Fruit fly (Drosophila melanogaster) whole organism, embryonic: ENCODE data around the gene mld.
A peak's percentile ranks its signal among the peaks of the same experiment; 100 is the strongest.

Source experiments
- Ada2b ChIP-seq: fragments of 200-800 bp; sonication (Bioruptor generic); IDR thresholded peaks from 2 replicates; pipeline ENCODE4 v1.3.6; 2022; ENCODE audit warnings: missing biosample characterization, missing genetic modification characterization
- Bgb ChIP-seq: fragments of 200-800 bp; sonication (Bioruptor generic); IDR thresholded peaks from 2 replicates; pipeline ENCODE4 v1.3.6; 2022; ENCODE audit warnings: missing biosample characterization, missing genetic modification characterization; ENCODE audit not compliant: partially characterized antibody
- CG10267 ChIP-seq: fragments of 200-800 bp; sonication (Bioruptor generic); optimal IDR thresholded peaks from 2 replicates; lab custom pipeline; 2018; ENCODE audit warnings: missing biosample characterization, mild to moderate bottlenecking, missing genetic modification characterization, moderate library complexity
- CG10366 ChIP-seq: fragments of 200-800 bp; sonication (Bioruptor generic); IDR thresholded peaks from 2 replicates; pipeline ENCODE4 v1.3.6; 2022; ENCODE audit warnings: missing biosample characterization, missing genetic modification characterization
- CG10462 ChIP-seq: fragments of 200-800 bp; sonication (Bioruptor generic); optimal IDR thresholded peaks from 2 replicates; lab custom pipeline; 2016; ENCODE audit warnings: missing biosample characterization, missing genetic modification characterization
- CG10543 ChIP-seq: fragments of 200-800 bp; sonication (Bioruptor generic); optimal IDR thresholded peaks from 3 replicates; lab custom pipeline; 2017; ENCODE audit warnings: missing biosample characterization, mild to moderate bottlenecking, missing genetic modification characterization, moderate library complexity
- CG11504 ChIP-seq: fragments of 200-800 bp; sonication (Bioruptor generic); optimal IDR thresholded peaks from 3 replicates; lab custom pipeline; 2019; ENCODE audit warnings: missing biosample characterization, mild to moderate bottlenecking, missing genetic modification characterization, moderate library complexity
- CG13424 ChIP-seq: fragments of 200-800 bp; sonication (Bioruptor generic); optimal IDR thresholded peaks from 2 replicates; lab custom pipeline; 2019; ENCODE audit warnings: missing biosample characterization, mild to moderate bottlenecking, missing genetic modification characterization, moderate library complexity
- CG15269 ChIP-seq: fragments of 200-800 bp; sonication (Bioruptor generic); optimal IDR thresholded peaks from 2 replicates; lab custom pipeline; 2018; ENCODE audit warnings: missing biosample characterization, mild to moderate bottlenecking, missing genetic modification characterization, moderate library complexity
- CG18599 ChIP-seq: fragments of 200-800 bp; sonication (Bioruptor generic); optimal IDR thresholded peaks from 3 replicates; lab custom pipeline; 2017; ENCODE audit warnings: missing biosample characterization, missing genetic modification characterization, mild to moderate bottlenecking, moderate library complexity, missing genetic modification reagents
- CG32532 ChIP-seq: fragments of 200-800 bp; sonication (Bioruptor generic); IDR thresholded peaks from 2 replicates; pipeline ENCODE4 v1.3.6; 2022; ENCODE audit warnings: missing biosample characterization, missing genetic modification characterization
- CG3407 ChIP-seq: fragments of 200-800 bp; sonication (Bioruptor generic); optimal IDR thresholded peaks from 2 replicates; lab custom pipeline; 2018; ENCODE audit warnings: missing biosample characterization, mild to moderate bottlenecking, missing genetic modification characterization
- CG34224 ChIP-seq: fragments of 200-800 bp; sonication (Bioruptor generic); IDR thresholded peaks from 3 replicates; pipeline ENCODE4 v1.3.6; 2022; ENCODE audit warnings: missing biosample characterization, missing genetic modification characterization; ENCODE audit not compliant: partially characterized antibody
- CG4820 ChIP-seq: fragments of 200-800 bp; sonication (Bioruptor generic); optimal IDR thresholded peaks from 3 replicates; lab custom pipeline; 2016; ENCODE audit warnings: missing biosample characterization, missing genetic modification characterization
- CG7839 ChIP-seq: fragments of 200-800 bp; sonication (Bioruptor generic); optimal IDR thresholded peaks from 3 replicates; lab custom pipeline; 2018; ENCODE audit warnings: missing biosample characterization, mild to moderate bottlenecking, missing genetic modification characterization, moderate library complexity
- CG9932 ChIP-seq: fragments of 200-800 bp; sonication (Bioruptor generic); IDR thresholded peaks from 2 replicates; pipeline ENCODE4 v1.3.6; 2022; ENCODE audit warnings: missing biosample characterization, missing genetic modification characterization
- CoRest ChIP-seq: fragments of 200-800 bp; sonication (Bioruptor generic); optimal IDR thresholded peaks from 3 replicates; lab custom pipeline; 2018; ENCODE audit warnings: missing biosample characterization, mild to moderate bottlenecking, missing genetic modification characterization, moderate library complexity
- D19A ChIP-seq: fragments of 200-800 bp; optimal IDR thresholded peaks from 3 replicates; lab custom pipeline; 2019; ENCODE audit warnings: missing biosample characterization, mild to moderate bottlenecking, missing genetic modification characterization, moderate library complexity
- Ets65A ChIP-seq: fragments of 200-800 bp; sonication (Bioruptor generic); peaks from one replicate; lab custom pipeline; 2016; ENCODE audit warnings: missing biosample characterization, missing genetic modification characterization
- Ets97D ChIP-seq: fragments of 200-800 bp; sonication (Bioruptor generic); optimal IDR thresholded peaks from 3 replicates; lab custom pipeline; 2016; ENCODE audit warnings: missing biosample characterization, missing genetic modification characterization
- Hr3 ChIP-seq: fragments of 200-800 bp; sonication (Bioruptor generic); optimal IDR thresholded peaks from 3 replicates; lab custom pipeline; 2016; ENCODE audit warnings: missing biosample characterization, missing genetic modification characterization
- Hr51 ChIP-seq, 2 experiments: fragments of 200-800 bp; sonication (Bioruptor generic); optimal IDR thresholded peaks; 2 replicates in 1 of 2; 3 replicates in 1 of 2; lab custom pipeline; 2016 to 2018; ENCODE audit warnings: missing biosample characterization in 2 of 2, missing genetic modification characterization in 2 of 2, mild to moderate bottlenecking in 1 of 2, moderate library complexity in 1 of 2
- Meics ChIP-seq: fragments of 200-800 bp; sonication (Bioruptor generic); optimal IDR thresholded peaks from 2 replicates; lab custom pipeline; 2017; ENCODE audit warnings: missing biosample characterization, mild to moderate bottlenecking, missing genetic modification characterization
- NFAT ChIP-seq: fragments of 200-800 bp; sonication (Bioruptor generic); IDR thresholded peaks from 2 replicates; pipeline ENCODE4 v1.3.6; 2022; ENCODE audit warnings: missing biosample characterization, missing genetic modification characterization
- Oli ChIP-seq: fragments of 200-800 bp; sonication (Bioruptor generic); optimal IDR thresholded peaks from 2 replicates; lab custom pipeline; 2018; ENCODE audit warnings: missing biosample characterization, mild to moderate bottlenecking, missing genetic modification characterization, moderate library complexity
- Rfx ChIP-seq: fragments of 200-800 bp; sonication (Bioruptor generic); IDR thresholded peaks from 2 replicates; pipeline ENCODE4 v1.3.6; 2022; ENCODE audit warnings: missing biosample characterization, missing genetic modification characterization
- Trl ChIP-seq, 3 experiments: fragments of >200 bp in 2 of 3; fragments of 200-800 bp in 1 of 3; sonication (Bioruptor generic) in 1 of 3; optimal IDR thresholded peaks; 2 replicates in 1 of 3; 3 replicates in 2 of 3; lab custom pipeline; 2016 to 2017; ENCODE audit warnings: missing biosample characterization in 1 of 3, missing genetic modification characterization in 1 of 3
- al ChIP-seq: fragments of 200-800 bp; sonication (Bioruptor generic); IDR thresholded peaks from 2 replicates; pipeline ENCODE4 v1.3.6; 2022; ENCODE audit warnings: missing biosample characterization, missing genetic modification characterization
- bowl ChIP-seq: fragments of 200-800 bp; sonication (Bioruptor generic); IDR thresholded peaks from 2 replicates; pipeline ENCODE4 v1.3.6; 2022; ENCODE audit warnings: missing biosample characterization, missing genetic modification characterization
- bsh ChIP-seq, 2 experiments: fragments of 200-800 bp; sonication (Bioruptor generic); optimal IDR thresholded peaks; 2 replicates each; lab custom pipeline; 2017 to 2018; ENCODE audit warnings: mild to moderate bottlenecking in 2 of 2, missing biosample characterization in 2 of 2, missing genetic modification characterization in 2 of 2, moderate library complexity in 1 of 2
- chinmo ChIP-seq: fragments of 200-800 bp; sonication (Bioruptor generic); IDR thresholded peaks from 4 replicates; pipeline ENCODE4 v1.3.6; 2022; ENCODE audit warnings: missing biosample characterization, missing genetic modification characterization; ENCODE audit not compliant: partially characterized antibody
- ci ChIP-seq: fragments of 200-800 bp; sonication (Bioruptor generic); IDR thresholded peaks from 3 replicates; pipeline ENCODE4 v1.3.6; 2022; ENCODE audit warnings: missing biosample characterization, missing genetic modification characterization
- crp ChIP-seq, 2 experiments: fragments of 200-800 bp; sonication (Bioruptor generic); optimal IDR thresholded peaks; 2 replicates in 1 of 2; 3 replicates in 1 of 2; lab custom pipeline; 2017; ENCODE audit warnings: missing biosample characterization in 2 of 2, missing genetic modification characterization in 2 of 2, mild to moderate bottlenecking in 1 of 2, moderate library complexity in 1 of 2
- dpn ChIP-seq, 2 experiments: fragments of 200-800 bp; sonication (Bioruptor generic); optimal IDR thresholded peaks; 3 replicates each; lab custom pipeline; 2016; ENCODE audit warnings: missing biosample characterization in 2 of 2, missing genetic modification characterization in 2 of 2
- dysf ChIP-seq: fragments of 200-800 bp; sonication (Bioruptor generic); IDR thresholded peaks from 3 replicates; pipeline ENCODE4 v1.3.6; 2022; ENCODE audit warnings: missing biosample characterization, missing genetic modification characterization
- gem ChIP-seq: fragments of 200-800 bp; sonication (Bioruptor generic); optimal IDR thresholded peaks from 2 replicates; lab custom pipeline; 2019; ENCODE audit warnings: missing biosample characterization, mild to moderate bottlenecking, missing genetic modification characterization, moderate library complexity
- grau ChIP-seq: fragments of 200-800 bp; optimal IDR thresholded peaks from 3 replicates; lab custom pipeline; 2019; ENCODE audit warnings: missing biosample characterization, mild to moderate bottlenecking, missing genetic modification characterization, moderate library complexity
- hkb ChIP-seq, 2 experiments: fragments of 200-800 bp in 1 of 2; fragments of >200 bp in 1 of 2; sonication (Bioruptor generic) in 1 of 2; IDR thresholded peaks in 1 of 2; optimal IDR thresholded peaks in 1 of 2; 2 replicates each; pipeline versions ENCODE4 v1.3.6 to Lab custom; 2017 to 2022; ENCODE audit warnings: missing biosample characterization in 1 of 2, missing genetic modification characterization in 1 of 2
- ken ChIP-seq: fragments of 200-800 bp; sonication (Bioruptor generic); IDR thresholded peaks from 3 replicates; pipeline ENCODE4 v1.3.6; 2022; ENCODE audit warnings: missing biosample characterization, missing genetic modification characterization
- lmd ChIP-seq: fragments of 200-800 bp; sonication (Bioruptor generic); IDR thresholded peaks from 2 replicates; pipeline ENCODE4 v1.3.6; 2022; ENCODE audit warnings: missing biosample characterization, missing genetic modification characterization
- oc ChIP-seq: fragments of 200-800 bp; sonication (Bioruptor generic); optimal IDR thresholded peaks from 2 replicates; lab custom pipeline; 2018; ENCODE audit warnings: missing biosample characterization, mild to moderate bottlenecking, missing genetic modification characterization, moderate library complexity
- row ChIP-seq: fragments of 200-800 bp; sonication (Bioruptor generic); IDR thresholded peaks from 3 replicates; pipeline ENCODE4 v1.3.6; 2022; ENCODE audit warnings: missing biosample characterization, missing genetic modification characterization
- salm ChIP-seq: fragments of 200-800 bp; sonication (Bioruptor generic); optimal IDR thresholded peaks from 2 replicates; lab custom pipeline; 2018; ENCODE audit warnings: missing biosample characterization, mild to moderate bottlenecking, missing genetic modification characterization
- sob ChIP-seq: fragments of 200-800 bp; sonication (Bioruptor generic); IDR thresholded peaks from 2 replicates; pipeline ENCODE4 v1.3.6; 2022; ENCODE audit warnings: missing biosample characterization, missing genetic modification characterization
- sug ChIP-seq: fragments of 200-800 bp; optimal IDR thresholded peaks from 2 replicates; lab custom pipeline; 2019; ENCODE audit warnings: missing biosample characterization, mild to moderate bottlenecking, missing genetic modification characterization, moderate library complexity
- tgo ChIP-seq: fragments of 200-800 bp; sonication (Bioruptor generic); IDR thresholded peaks from 3 replicates; pipeline ENCODE4 v1.3.6; 2022; ENCODE audit warnings: missing biosample characterization, missing genetic modification characterization
- trem ChIP-seq: fragments of 200-800 bp; optimal IDR thresholded peaks from 3 replicates; lab custom pipeline; 2019; ENCODE audit warnings: missing biosample characterization, mild to moderate bottlenecking, missing genetic modification characterization, moderate library complexity

The mld gene

dm6 chr3R:24667538-24668207 lies 82.2 kb downstream of the mld start:
- TF ChIP-seq CG10366 (GFP tag; lab: Robert Waterston, UW), result no peak
- no peak for TF ChIP-seq crp (GFP tag; optimal IDR thresholded peaks at IDR 0.05; lab: Kevin White, UChicago)
- TF ChIP-seq CG7839 (tag; lab: Kevin White, UChicago), result peak; percentile 32
- 0 out of 4 replicates have a peak, but pooled peaks have one; percentile 29 for TF ChIP-seq chinmo
- peak; percentile 34 for TF ChIP-seq grau (tag; lab: Kevin White, UChicago)
- TF ChIP-seq Ets97D (GFP tag; lab: Kevin White, UChicago), result no peak
- no peak for TF ChIP-seq CG4820 (GFP tag; lab: Kevin White, UChicago)
- peak; percentile 24 for TF ChIP-seq CoRest (tag; lab: Kevin White, UChicago)
- no peak for TF ChIP-seq salm
- peak in 1 of 2 experiments; percentile 17 for TF ChIP-seq dpn (GFP tag; optimal IDR thresholded peaks at IDR 0.05; lab: Kevin White, UChicago)
- TF ChIP-seq dysf (GFP tag; lab: Robert Waterston, UW), result peak; percentile 30; the same call in 1 of the 3 replicates
- TF ChIP-seq CG3407 (GFP tag; lab: Kevin White, UChicago), result no peak
- no peak for TF ChIP-seq NFAT
- TF ChIP-seq oc (tag; lab: Kevin White, UChicago), result no peak
- no peak for TF ChIP-seq tgo (GFP tag; lab: Robert Waterston, UW)
- TF ChIP-seq Ets65A (GFP tag; lab: Kevin White, UChicago), result peak; percentile 89
- no peak for TF ChIP-seq bowl
- TF ChIP-seq Rfx (GFP tag; lab: Robert Waterston, UW), result peak; percentile 38; the same call in 1 of the 2 replicates
- TF ChIP-seq CG9932 (GFP tag; lab: Robert Waterston, UW), result peak; percentile 41
- TF ChIP-seq Trl (optimal IDR thresholded peaks at IDR 0.05; lab: Kevin White, UChicago), result peak; percentile 31 to 57
- no peak for TF ChIP-seq Trl (GFP tag; optimal IDR thresholded peaks at IDR 0.05; lab: Kevin White, UChicago)
- TF ChIP-seq row (GFP tag; lab: Robert Waterston, UW), result 0 out of 3 replicates have a peak, but pooled peaks have one; percentile 13
- TF ChIP-seq Meics, result peak; percentile 60
- TF ChIP-seq Oli, result no peak
- TF ChIP-seq Hr3 (GFP tag; lab: Kevin White, UChicago), result no peak
- TF ChIP-seq al (GFP tag; lab: Robert Waterston, UW), result no peak
- no peak for TF ChIP-seq CG10267 (tag; lab: Kevin White, UChicago)
- TF ChIP-seq lmd (GFP tag; lab: Robert Waterston, UW), result peak; percentile 31; the same call in 1 of the 2 replicates
- peak; percentile 16 for TF ChIP-seq CG13424 (tag; lab: Kevin White, UChicago)
- TF ChIP-seq CG32532 (GFP tag; lab: Robert Waterston, UW), result peak; percentile 32; the same call in 1 of the 2 replicates
- TF ChIP-seq CG15269 (tag; lab: Kevin White, UChicago), result peak; percentile 12
- peak; percentile 20 for TF ChIP-seq gem (tag; lab: Kevin White, UChicago)
- no peak for TF ChIP-seq hkb (optimal IDR thresholded peaks at IDR 0.05; lab: Kevin White, UChicago)
- TF ChIP-seq hkb (GFP tag; IDR thresholded peaks at IDR 0.05; lab: Robert Waterston, UW), result no peak
- TF ChIP-seq sug (tag; lab: Kevin White, UChicago), result peak; percentile 14
- no peak for TF ChIP-seq CG18599 (GFP tag; lab: Kevin White, UChicago)
- peak; percentile 22 for TF ChIP-seq D19A (tag; lab: Kevin White, UChicago)
- no peak for TF ChIP-seq Bgb
- 0 out of 3 replicates have a peak, but pooled peaks have one; percentile 33 for TF ChIP-seq ci (GFP tag; lab: Robert Waterston, UW)
- 0 out of 2 replicates have a peak, but pooled peaks have one; percentile 10 for TF ChIP-seq sob (GFP tag; lab: Robert Waterston, UW)
- no peak for TF ChIP-seq Ada2b (GFP tag; lab: Robert Waterston, UW)
- TF ChIP-seq CG11504, result peak; percentile 8
- TF ChIP-seq bsh (GFP tag; optimal IDR thresholded peaks at IDR 0.05; lab: Kevin White, UChicago), result no peak
- no peak for TF ChIP-seq ken (GFP tag; lab: Robert Waterston, UW)
- TF ChIP-seq CG34224 (GFP tag; lab: Robert Waterston, UW), result peak; percentile 14; the same call in 1 of the 3 replicates
- no peak for TF ChIP-seq CG10462 (GFP tag; lab: Kevin White, UChicago)
- peak; percentile 10 for TF ChIP-seq CG10543 (GFP tag; lab: Kevin White, UChicago)
- TF ChIP-seq trem, result no peak
- TF ChIP-seq Hr51 (GFP tag; optimal IDR thresholded peaks at IDR 0.05; lab: Kevin White, UChicago), result peak in 1 of 2 experiments; percentile 29
